Worm (Caenorhabditis elegans) whole organism, L4 larva: Measurements from ENCODE around the gene cest-13.

ENCODE experiments used
- D1046.2 ChIP-seq: fragments of 200-800 bp; sonication (Bioruptor generic); IDR thresholded peaks from 2 replicates; pipeline ENCODE4 v1.3.6; 2022; ENCODE audit warnings: missing genetic modification characterization, missing compliant biosample characterization
- F49E8.2 ChIP-seq: sonication (generic microtip); optimal IDR thresholded peaks from 2 replicates; lab custom pipeline; 2016; ENCODE audit warnings: missing compliant biosample characterization, mild to moderate bottlenecking, missing genetic modification characterization, borderline replicate concordance
- T20F7.1 ChIP-seq: fragments of 200-800 bp; sonication (Bioruptor generic); optimal IDR thresholded peaks from 2 replicates; lab custom pipeline; 2018; ENCODE audit warnings: mild to moderate bottlenecking, missing genetic modification characterization, missing compliant biosample characterization
- T26A8.4 ChIP-seq: fragments of 200-800 bp; sonication (Bioruptor generic); IDR thresholded peaks from 2 replicates; pipeline ENCODE4 v1.3.6; 2022; ENCODE audit warnings: missing genetic modification characterization, missing compliant biosample characterization
- Y48G9A.11 ChIP-seq: fragments of 200-800 bp; sonication (Bioruptor generic); IDR thresholded peaks from 2 replicates; pipeline ENCODE4 v1.3.6; 2022; ENCODE audit warnings: missing genetic modification reagents, missing genetic modification characterization, missing compliant biosample characterization
- ama-1 ChIP-seq: fragments of 150-350 bp; optimal IDR thresholded peaks from 2 replicates; lab custom pipeline; 2014; ENCODE audit warnings: inconsistent platforms, mixed read lengths
- ceh-28 ChIP-seq: fragments of 150-350 bp; optimal IDR thresholded peaks from 2 replicates; lab custom pipeline; 2014; ENCODE audit warnings: missing biosample characterization, missing genetic modification reagents, missing genetic modification characterization
- ceh-62 ChIP-seq: sonication (generic microtip); optimal IDR thresholded peaks from 2 replicates; lab custom pipeline; 2017; ENCODE audit warnings: missing biosample characterization, missing genetic modification characterization
- ceh-82 ChIP-seq: sonication (generic microtip); optimal IDR thresholded peaks from 2 replicates; lab custom pipeline; 2017; ENCODE audit warnings: missing biosample characterization, missing genetic modification characterization
- ctbp-1 ChIP-seq: fragments of 200-800 bp; sonication (Bioruptor generic); IDR thresholded peaks from 2 replicates; pipeline ENCODE4 v1.3.6; 2022; ENCODE audit warnings: missing genetic modification reagents, missing genetic modification characterization, missing compliant biosample characterization
- daf-16 ChIP-seq, 3 experiments: sonication (generic microtip); optimal IDR thresholded peaks; 2 replicates each; lab custom pipeline; 2016 to 2017; ENCODE audit warnings: missing genetic modification characterization in 3 of 3, missing genetic modification reagents in 3 of 3, mild to moderate bottlenecking in 2 of 3, missing compliant biosample characterization in 2 of 3, missing biosample characterization in 1 of 3, moderate library complexity in 1 of 3
- daf-19 ChIP-seq: fragments of 200-800 bp; sonication (Bioruptor generic); conservative IDR thresholded peaks from 2 replicates; pipeline ENCODE4 v1.3.6; 2022; ENCODE audit warnings: missing genetic modification characterization, missing compliant biosample characterization
- dmd-9 ChIP-seq: fragments of 200-800 bp; sonication (Bioruptor generic); IDR thresholded peaks from 2 replicates; pipeline ENCODE4 v1.3.6; 2022; ENCODE audit warnings: missing genetic modification reagents, missing genetic modification characterization, missing compliant biosample characterization
- duxl-1 ChIP-seq: sonication (generic microtip); optimal IDR thresholded peaks from 2 replicates; lab custom pipeline; 2016; ENCODE audit warnings: mild to moderate bottlenecking, missing genetic modification characterization, moderate library complexity, missing compliant biosample characterization; ENCODE audit not compliant: poor library complexity
- dve-1 ChIP-seq: sonication (generic microtip); optimal IDR thresholded peaks from 2 replicates; lab custom pipeline; 2017; ENCODE audit warnings: antibody characterized with exemption, mild to moderate bottlenecking, missing genetic modification characterization, missing compliant biosample characterization; ENCODE audit not compliant: insufficient read depth
- egl-43 ChIP-seq: fragments of 200-800 bp; sonication (Bioruptor generic); IDR thresholded peaks from 2 replicates; pipeline ENCODE4 v1.3.6; 2022; ENCODE audit warnings: missing genetic modification reagents, missing genetic modification characterization, missing compliant biosample characterization
- fos-1 ChIP-seq: fragments of 150-350 bp; optimal IDR thresholded peaks from 2 replicates; lab custom pipeline; 2014; ENCODE audit warnings: missing biosample characterization, missing genetic modification characterization
- gei-8 ChIP-seq: fragments of 200-800 bp; sonication (Bioruptor generic); optimal IDR thresholded peaks from 2 replicates; lab custom pipeline; 2018; ENCODE audit warnings: mild to moderate bottlenecking, missing genetic modification characterization, missing compliant biosample characterization
- hif-1 ChIP-seq, 2 experiments: sonication (generic microtip); optimal IDR thresholded peaks; 2 replicates each; lab custom pipeline; 2016 to 2017; ENCODE audit warnings: missing compliant biosample characterization in 2 of 2, missing genetic modification characterization in 2 of 2, missing genetic modification reagents in 2 of 2, missing genotype in 2 of 2, mild to moderate bottlenecking in 1 of 2
- hlh-11 ChIP-seq: fragments of 200-800 bp; sonication (Bioruptor generic); optimal IDR thresholded peaks from 2 replicates; lab custom pipeline; 2018; ENCODE audit warnings: mild to moderate bottlenecking, missing genetic modification characterization, missing compliant biosample characterization
- jun-1 ChIP-seq: fragments of 150-350 bp; optimal IDR thresholded peaks from 2 replicates; lab custom pipeline; 2014; ENCODE audit warnings: missing biosample characterization, missing genetic modification reagents, missing genetic modification characterization
- lin-1 ChIP-seq: fragments of 200-800 bp; sonication (Bioruptor generic); IDR thresholded peaks from 2 replicates; pipeline ENCODE4 v1.3.6; 2022; ENCODE audit warnings: missing genetic modification reagents, missing genetic modification characterization, missing compliant biosample characterization
- lin-29 ChIP-seq: fragments of 200-800 bp; sonication (Bioruptor generic); IDR thresholded peaks from 2 replicates; pipeline ENCODE4 v1.3.6; 2022; ENCODE audit warnings: missing genetic modification reagents, missing genetic modification characterization, missing compliant biosample characterization
- lsy-2 ChIP-seq, 2 experiments: fragments of 150-350 bp in 1 of 2; sonication (generic microtip) in 1 of 2; optimal IDR thresholded peaks; 2 replicates each; lab custom pipeline; 2014 to 2017; ENCODE audit warnings: missing biosample characterization in 2 of 2, missing genetic modification characterization in 2 of 2
- madf-9 ChIP-seq: fragments of 200-800 bp; sonication (Bioruptor generic); conservative IDR thresholded peaks from 2 replicates; pipeline ENCODE4 v1.3.6; 2022; ENCODE audit warnings: missing genetic modification reagents, missing genetic modification characterization, missing compliant biosample characterization
- mdt-29 ChIP-seq: fragments of 200-800 bp; sonication (Bioruptor generic); IDR thresholded peaks from 2 replicates; pipeline ENCODE4 v1.3.6; 2022; ENCODE audit warnings: missing genetic modification reagents, missing genetic modification characterization, missing compliant biosample characterization
- mes-2 ChIP-seq: sonication (generic microtip); optimal IDR thresholded peaks from 2 replicates; lab custom pipeline; 2016; ENCODE audit warnings: missing genotype, mild to moderate bottlenecking, missing genetic modification characterization, missing compliant biosample characterization; ENCODE audit not compliant: poor library complexity, severe bottlenecking
- mxl-2 ChIP-seq: fragments of 200-800 bp; sonication (Bioruptor generic); conservative IDR thresholded peaks from 2 replicates; pipeline ENCODE4 v1.3.6; 2022; ENCODE audit warnings: missing genetic modification reagents, missing genetic modification characterization, missing compliant biosample characterization
- mxl-3 ChIP-seq: fragments of 200-800 bp; sonication (Bioruptor generic); optimal IDR thresholded peaks from 2 replicates; lab custom pipeline; 2018; ENCODE audit warnings: mild to moderate bottlenecking, missing genetic modification characterization, missing compliant biosample characterization
- nhr-10 ChIP-seq: fragments of 150-350 bp; optimal IDR thresholded peaks from 2 replicates; lab custom pipeline; 2014; ENCODE audit warnings: missing biosample characterization, missing genetic modification characterization
- nhr-11 ChIP-seq: fragments of 150-350 bp; optimal IDR thresholded peaks from 2 replicates; lab custom pipeline; 2014; ENCODE audit warnings: missing biosample characterization, missing genetic modification characterization
- nhr-237 ChIP-seq: sonication (generic microtip); optimal IDR thresholded peaks from 2 replicates; lab custom pipeline; 2017; ENCODE audit warnings: missing biosample characterization, missing genetic modification characterization
- nhr-25 ChIP-seq: sonication (generic microtip); optimal IDR thresholded peaks from 2 replicates; lab custom pipeline; 2017; ENCODE audit warnings: missing genetic modification characterization, mild to moderate bottlenecking, missing compliant biosample characterization, antibody characterized with exemption, moderate library complexity, borderline replicate concordance; ENCODE audit not compliant: insufficient read depth
- nhr-28 ChIP-seq: fragments of 150-350 bp; optimal IDR thresholded peaks from 2 replicates; lab custom pipeline; 2014; ENCODE audit warnings: missing biosample characterization, missing genetic modification characterization
- rbr-2 ChIP-seq: sonication (generic microtip); optimal IDR thresholded peaks from 2 replicates; lab custom pipeline; 2016; ENCODE audit warnings: missing genotype, missing genetic modification characterization, missing compliant biosample characterization
- saeg-2 ChIP-seq: fragments of 200-800 bp; sonication (Bioruptor generic); IDR thresholded peaks from 2 replicates; pipeline ENCODE4 v1.3.6; 2022; ENCODE audit warnings: missing genetic modification reagents, missing genetic modification characterization, missing compliant biosample characterization
- sdz-12 ChIP-seq: fragments of 200-800 bp; sonication (Bioruptor generic); optimal IDR thresholded peaks from 2 replicates; lab custom pipeline; 2018; ENCODE audit warnings: mild to moderate bottlenecking, missing genetic modification characterization, missing compliant biosample characterization
- snpc-4 ChIP-seq: fragments of 150-350 bp; optimal IDR thresholded peaks from 2 replicates; lab custom pipeline; 2014; ENCODE audit warnings: missing biosample characterization, missing genetic modification characterization
- spr-1 ChIP-seq: sonication (generic microtip); optimal IDR thresholded peaks from 2 replicates; lab custom pipeline; 2016; ENCODE audit warnings: mild to moderate bottlenecking, missing genetic modification characterization, missing compliant biosample characterization
- spr-3 ChIP-seq: fragments of 200-800 bp; sonication (Bioruptor generic); optimal IDR thresholded peaks from 2 replicates; lab custom pipeline; 2018; ENCODE audit warnings: mild to moderate bottlenecking, missing genetic modification characterization, missing compliant biosample characterization
- tra-1 ChIP-seq: fragments of 200-800 bp; sonication (Bioruptor generic); IDR thresholded peaks from 2 replicates; pipeline ENCODE4 v1.3.6; 2022; ENCODE audit warnings: missing genetic modification reagents, missing genetic modification characterization, missing compliant biosample characterization
- unc-62 ChIP-seq, 3 experiments: fragments of 150-350 bp in 1 of 3; sonication (generic microtip); optimal IDR thresholded peaks in 2 of 3; peaks in 1 of 3; 1 replicate in 1 of 3; 2 replicates in 2 of 3; lab custom pipeline; 2014 to 2017; ENCODE audit warnings: missing biosample characterization in 3 of 3, missing genetic modification characterization in 3 of 3, missing genetic modification reagents in 3 of 3, missing genotype in 1 of 3
- vab-7 ChIP-seq: fragments of 200-800 bp; sonication (Bioruptor generic); IDR thresholded peaks from 2 replicates; pipeline ENCODE4 v1.3.6; 2022; ENCODE audit warnings: missing genetic modification reagents, missing genetic modification characterization, missing compliant biosample characterization
- zfp-3 ChIP-seq: fragments of 200-800 bp; sonication (Bioruptor generic); conservative IDR thresholded peaks from 2 replicates; pipeline ENCODE4 v1.3.6; 2022; ENCODE audit warnings: missing genetic modification reagents, missing genetic modification characterization, missing compliant biosample characterization
- ztf-11 ChIP-seq: fragments of 150-350 bp; optimal IDR thresholded peaks from 2 replicates; lab custom pipeline; 2014; ENCODE audit warnings: missing biosample characterization, missing genetic modification characterization

cest-13 gene

ce11 chrX:13717053-13717671, 42.9 kb upstream of the cest-13 start, which contains the start of gene shc-3 (continued):
- TF ChIP-seq snpc-4 (tag; lab: Kevin White, UChicago) = no peak
- no peak for TF ChIP-seq T26A8.4 (GFP tag; lab: Robert Waterston, UW)
- peak; percentile 51 for TF ChIP-seq nhr-28 (tag; lab: Kevin White, UChicago)
- TF ChIP-seq ceh-28 (tag; lab: Kevin White, UChicago) = no peak
- no peak for TF ChIP-seq madf-9 (GFP tag; lab: Robert Waterston, UW)
- no peak for TF ChIP-seq mes-2 (tag; lab: Kevin White, UChicago)
- no peak for TF ChIP-seq mxl-2 (GFP tag; lab: Robert Waterston, UW)
- no peak for TF ChIP-seq spr-3 (GFP tag; lab: Kevin White, UChicago)
- no peak for TF ChIP-seq hlh-11 (tag; lab: Kevin White, UChicago)
- no peak for TF ChIP-seq F49E8.2
- no peak for TF ChIP-seq rbr-2
- TF ChIP-seq duxl-1 (tag; lab: Kevin White, UChicago) = no peak
- no peak for TF ChIP-seq nhr-11 (tag; lab: Kevin White, UChicago)
- peak in 1 of 2 experiments; percentile 93 for TF ChIP-seq unc-62 (GFP tag; optimal IDR thresholded peaks at IDR 0.05 in 1 of 2; lab: Kevin White, UChicago)
- TF ChIP-seq unc-62 (tag; optimal IDR thresholded peaks at IDR 0.05; lab: Kevin White, UChicago) = no peak
- no peak for TF ChIP-seq daf-19
- TF ChIP-seq nhr-237 (tag; lab: Kevin White, UChicago) = no peak
- no peak for TF ChIP-seq gei-8 (GFP tag; lab: Kevin White, UChicago)
- no peak for TF ChIP-seq dmd-9 (GFP tag; lab: Robert Waterston, UW)
- TF ChIP-seq spr-1 = no peak
- TF ChIP-seq tra-1 (GFP tag; lab: Robert Waterston, UW) = peak; percentile 56; the same call in 1 of the 2 replicates
- no peak for TF ChIP-seq ztf-11
- TF ChIP-seq egl-43 (GFP tag; lab: Robert Waterston, UW) = no peak
- TF ChIP-seq lsy-2 (tag; optimal IDR thresholded peaks at IDR 0.05; lab: Kevin White, UChicago) = no peak
- 0 out of 2 replicates have a peak, but pooled peaks have one; percentile 8 for TF ChIP-seq ctbp-1 (GFP tag; lab: Robert Waterston, UW)
- TF ChIP-seq ceh-82 = no peak
- TF ChIP-seq hif-1 (tag; optimal IDR thresholded peaks at IDR 0.05; lab: Kevin White, UChicago) = no peak
- TF ChIP-seq vab-7 = no peak; the same call in 1 of the 2 replicates
- peak; percentile 25 for TF ChIP-seq dve-1 (tag; lab: Kevin White, UChicago)
- no peak for TF ChIP-seq jun-1
- no peak for TF ChIP-seq zfp-3 (GFP tag; lab: Robert Waterston, UW)
- no peak for TF ChIP-seq ama-1
- no peak for TF ChIP-seq nhr-25 (tag; lab: Kevin White, UChicago)
- no peak for TF ChIP-seq daf-16 (GFP tag; optimal IDR thresholded peaks at IDR 0.05; lab: Kevin White, UChicago)
- TF ChIP-seq daf-16 (tag; optimal IDR thresholded peaks at IDR 0.05; lab: Kevin White, UChicago) = peak; percentile 65
- no peak for TF ChIP-seq lin-1 (GFP tag; lab: Robert Waterston, UW)
- TF ChIP-seq mxl-3 = no peak
- no peak for TF ChIP-seq nhr-10 (tag; lab: Kevin White, UChicago)
- no peak for TF ChIP-seq lin-29
- TF ChIP-seq mdt-29 (GFP tag; lab: Robert Waterston, UW) = no peak
- TF ChIP-seq D1046.2 = 0 out of 2 replicates have a peak, but pooled peaks have one; percentile 43
- no peak for TF ChIP-seq T20F7.1 (GFP tag; lab: Kevin White, UChicago)
- no peak for TF ChIP-seq Y48G9A.11 (GFP tag; lab: Robert Waterston, UW)
- TF ChIP-seq sdz-12 = no peak
- TF ChIP-seq fos-1 (tag; lab: Kevin White, UChicago) = no peak
- TF ChIP-seq saeg-2 = no peak
- TF ChIP-seq ceh-62 (tag; lab: Kevin White, UChicago) = no peak
